Fruit fly (Drosophila melanogaster): ENCODE measurements around the gene CG6847.

Gene CG6847

DNA sequence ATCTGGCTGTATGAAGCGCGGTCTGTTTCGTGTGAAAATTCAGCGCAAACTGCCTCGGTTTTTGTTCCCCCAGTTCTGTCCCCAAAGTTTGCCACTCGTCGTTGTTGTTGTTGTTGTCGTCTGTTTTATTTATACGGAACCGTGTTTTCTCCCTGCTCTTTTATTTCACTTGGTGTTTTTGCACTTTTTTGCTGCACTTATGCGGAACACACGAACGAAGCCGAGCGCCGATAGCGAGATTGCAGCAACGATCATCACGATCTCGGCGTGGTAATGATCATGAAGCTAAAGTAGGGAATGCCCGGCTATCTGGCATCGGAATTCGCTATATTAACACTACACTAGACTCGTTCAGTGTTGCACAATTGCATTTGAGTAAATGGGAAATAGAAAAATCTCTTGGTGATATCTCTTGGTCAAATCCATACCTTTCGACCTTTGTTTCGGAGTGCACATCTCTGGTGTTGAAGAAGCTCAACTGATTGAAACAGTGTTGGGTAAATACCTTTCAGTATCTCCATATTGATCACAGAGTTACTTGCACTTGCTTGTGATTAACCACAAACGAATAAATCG lies 36.2 kb upstream of the CG6847 start:
- TF ChIP-seq foxo (GFP tag; optimal IDR thresholded peaks at IDR 0.05) = peak in 1 of 2 experiments; percentile 49
- TF ChIP-seq h (GFP tag; optimal IDR thresholded peaks at IDR 0.05) = peak; percentile 2
- TF ChIP-seq fru (GFP tag; optimal IDR thresholded peaks at IDR 0.05) = peak; percentile 10
- TF ChIP-seq CrebA (GFP tag; optimal IDR thresholded peaks at IDR 0.05; ENCODE audit: borderline replicate concordance) = no peak
- no peak for TF ChIP-seq brk (GFP tag; optimal IDR thresholded peaks at IDR 0.05)
- no peak for TF ChIP-seq HLH106 (tag; optimal IDR thresholded peaks at IDR 0.05)
- TF ChIP-seq GATAd (GFP tag; optimal IDR thresholded peaks at IDR 0.05) = no peak
- TF ChIP-seq sage (GFP tag; optimal IDR thresholded peaks at IDR 0.05) = no peak
- no peak for TF ChIP-seq usp (GFP tag; optimal IDR thresholded peaks at IDR 0.05)
- TF ChIP-seq jim (GFP tag; optimal IDR thresholded peaks at IDR 0.05) = no peak
- TF ChIP-seq Myc (optimal IDR thresholded peaks at IDR 0.05) = no peak
- no peak for TF ChIP-seq tai (GFP tag; optimal IDR thresholded peaks at IDR 0.05)
- TF ChIP-seq Hr78 (GFP tag; optimal IDR thresholded peaks at IDR 0.05) = no peak
- no peak for TF ChIP-seq Rel (GFP tag; optimal IDR thresholded peaks at IDR 0.05)
- peak; percentile 80 for TF ChIP-seq Rel (tag; optimal IDR thresholded peaks at IDR 0.05)
- TF ChIP-seq pan (optimal IDR thresholded peaks at IDR 0.05) = no peak
- no peak for TF ChIP-seq N (GFP tag; optimal IDR thresholded peaks at IDR 0.05)
- TF ChIP-seq CG32264 (GFP tag; optimal IDR thresholded peaks at IDR 0.05) = no peak
- TF ChIP-seq psq (GFP tag; optimal IDR thresholded peaks at IDR 0.05) = peak; percentile 27
- TF ChIP-seq dl (GFP tag; optimal IDR thresholded peaks at IDR 0.05; ENCODE audit: insufficient read depth in 1 of 2, partially characterized antibody in 2 of 2) = no peak

DNA sequence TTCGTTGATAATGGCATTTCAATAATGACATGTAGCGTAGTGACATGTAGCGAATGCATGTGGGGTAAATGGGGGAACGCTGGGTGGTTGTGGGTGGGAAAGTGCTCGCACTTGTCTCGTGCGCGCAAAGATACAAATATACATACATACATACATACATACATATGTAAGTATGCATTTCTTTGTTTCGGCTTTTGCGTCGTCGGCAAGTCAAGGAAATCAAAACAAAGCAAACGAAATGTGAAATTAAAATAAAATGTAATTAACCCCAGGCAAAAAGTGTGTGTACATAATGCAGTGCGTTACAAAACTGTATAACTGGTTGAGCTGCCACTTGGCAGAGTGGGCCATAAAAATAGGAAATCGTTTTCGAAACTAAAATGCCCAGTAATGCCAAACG lies 35.6 kb upstream of the CG6847 start:
- TF ChIP-seq Abd-B (GFP tag; optimal IDR thresholded peaks at IDR 0.05) (no peak), usp (GFP tag; optimal IDR thresholded peaks at IDR 0.05) (no peak), OdsH (GFP tag; optimal IDR thresholded peaks at IDR 0.05) (no peak), h (GFP tag; optimal IDR thresholded peaks at IDR 0.05) (no peak), sage (GFP tag; optimal IDR thresholded peaks at IDR 0.05) (no peak), CG9705 (GFP tag; optimal IDR thresholded peaks at IDR 0.05) (no peak), Rel (GFP tag; optimal IDR thresholded peaks at IDR 0.05) (no peak), Rel (tag; optimal IDR thresholded peaks at IDR 0.05) (peak; percentile 1), fru (GFP tag; optimal IDR thresholded peaks at IDR 0.05) (no peak)

DNA sequence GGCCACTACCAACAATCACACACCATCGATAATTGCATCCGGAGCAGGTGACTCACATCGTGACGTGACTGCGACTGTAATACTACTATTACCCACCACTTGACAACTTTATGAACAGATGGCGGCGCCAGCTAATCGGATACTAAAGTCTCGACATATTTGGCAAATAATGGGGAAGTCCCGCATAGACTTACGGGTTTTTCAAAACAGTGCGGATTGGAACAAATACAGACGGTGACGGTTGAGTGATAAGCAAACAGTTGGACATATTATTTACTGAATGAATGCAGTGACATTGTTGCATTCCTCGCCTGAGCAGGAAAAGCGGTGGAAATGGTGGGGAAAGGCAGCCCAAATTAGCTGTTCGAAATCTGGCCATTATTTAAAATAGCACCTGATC lies 34.7 kb upstream of the CG6847 start:
- TF ChIP-seq rgr (GFP tag; optimal IDR thresholded peaks at IDR 0.05) = no peak
- no peak for TF ChIP-seq br (GFP tag; optimal IDR thresholded peaks at IDR 0.05)
- TF ChIP-seq fru (GFP tag; optimal IDR thresholded peaks at IDR 0.05) = no peak
- no peak for TF ChIP-seq Hr83 (GFP tag; optimal IDR thresholded peaks at IDR 0.05; ENCODE audit: poor library complexity, severe bottlenecking)
- TF ChIP-seq psq (GFP tag; optimal IDR thresholded peaks at IDR 0.05) = no peak
- TF ChIP-seq Jra (GFP tag; optimal IDR thresholded peaks at IDR 0.05) = no peak
- TF ChIP-seq Rel (GFP tag; optimal IDR thresholded peaks at IDR 0.05) = no peak
- TF ChIP-seq Rel (tag; optimal IDR thresholded peaks at IDR 0.05) = peak; percentile 96

DNA sequence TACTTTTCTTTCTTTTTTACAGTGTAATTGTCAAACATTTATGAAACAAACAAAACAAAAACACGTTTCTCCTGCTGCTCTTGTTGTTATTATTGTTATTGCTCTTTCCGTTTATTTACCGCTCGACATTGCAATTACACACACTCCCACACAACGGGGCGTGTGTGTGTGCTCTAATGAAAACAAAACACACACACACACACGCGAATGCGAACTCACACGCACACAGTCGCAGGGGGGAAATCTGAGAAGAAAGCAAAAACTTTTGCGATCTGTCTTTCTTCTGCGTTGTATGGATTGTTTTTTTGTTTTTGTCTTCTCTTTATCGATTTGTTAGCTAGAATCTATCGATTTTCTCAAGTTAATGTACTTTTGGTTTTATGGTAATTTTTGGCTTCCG lies 33.3 kb upstream of the CG6847 start:
- TF ChIP-seq HLH106 (tag; optimal IDR thresholded peaks at IDR 0.05) (no peak), Dfd (GFP tag; optimal IDR thresholded peaks at IDR 0.05) (no peak), h (GFP tag; optimal IDR thresholded peaks at IDR 0.05) (no peak), Rel (GFP tag; optimal IDR thresholded peaks at IDR 0.05) (no peak), Rel (tag; optimal IDR thresholded peaks at IDR 0.05) (peak; percentile 56), tai (GFP tag; optimal IDR thresholded peaks at IDR 0.05) (no peak), OdsH (GFP tag; optimal IDR thresholded peaks at IDR 0.05) (no peak)

DNA sequence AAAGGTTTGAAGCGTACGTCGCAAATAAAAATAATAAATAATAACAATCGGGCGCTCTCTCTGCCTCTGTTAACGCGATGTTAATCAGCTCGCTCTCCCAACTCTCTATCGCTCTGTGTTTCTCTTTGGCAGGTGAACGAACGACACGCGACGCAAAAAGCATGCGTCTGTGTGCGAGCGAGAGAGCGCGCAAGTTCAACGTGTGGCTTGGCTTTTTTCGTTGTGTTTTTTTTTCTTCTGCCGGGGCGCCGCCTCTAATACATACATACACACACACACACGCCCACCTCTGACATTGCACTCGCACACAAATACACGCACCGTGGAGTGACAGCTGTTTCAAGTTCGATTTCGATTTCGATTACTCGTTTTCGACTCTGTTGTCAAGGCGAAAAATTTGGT lies 32.6 kb upstream of the CG6847 start:
- TF ChIP-seq br (GFP tag; optimal IDR thresholded peaks at IDR 0.05) (no peak), h (GFP tag; optimal IDR thresholded peaks at IDR 0.05) (peak; percentile 72), Sp1 (GFP tag; optimal IDR thresholded peaks at IDR 0.05) (peak; percentile 11), dsf (GFP tag; optimal IDR thresholded peaks at IDR 0.05; ENCODE audit: borderline replicate concordance) (no peak), sage (GFP tag; optimal IDR thresholded peaks at IDR 0.05) (peak; percentile 67), Hr83 (GFP tag; optimal IDR thresholded peaks at IDR 0.05; ENCODE audit: poor library complexity, severe bottlenecking) (peak; percentile 68), OdsH (GFP tag; optimal IDR thresholded peaks at IDR 0.05) (no peak), Dif (GFP tag; optimal IDR thresholded peaks at IDR 0.05; ENCODE audit: partially characterized antibody) (peak; percentile 92), dmrt93B (GFP tag; optimal IDR thresholded peaks at IDR 0.05) (no peak), tai (GFP tag; optimal IDR thresholded peaks at IDR 0.05) (no peak), CrebA (GFP tag; optimal IDR thresholded peaks at IDR 0.05; ENCODE audit: borderline replicate concordance) (peak; percentile 79), Hr78 (GFP tag; optimal IDR thresholded peaks at IDR 0.05) (no peak), lola (GFP tag; optimal IDR thresholded peaks at IDR 0.05) (no peak), jim (GFP tag; optimal IDR thresholded peaks at IDR 0.05) (peak; percentile 94), fru (GFP tag; optimal IDR thresholded peaks at IDR 0.05) (no peak), Vsx2 (GFP tag; optimal IDR thresholded peaks at IDR 0.05; ENCODE audit: partially characterized antibody) (peak; percentile 40), dl (GFP tag; optimal IDR thresholded peaks at IDR 0.05; ENCODE audit: insufficient read depth in 1 of 2, partially characterized antibody in 2 of 2) (peak; percentile 31 to 68), Hnf4 (GFP tag; optimal IDR thresholded peaks at IDR 0.05) (no peak), brk (GFP tag; optimal IDR thresholded peaks at IDR 0.05) (peak; percentile 6), Rel (GFP tag; optimal IDR thresholded peaks at IDR 0.05) (peak; percentile 26), Rel (tag; optimal IDR thresholded peaks at IDR 0.05) (peak; percentile 43)
